Fruit fly (Drosophila melanogaster) Kc167 (cell line): Measurements from ENCODE around the gene CG10587.

ENCODE experiments used
- Myc ChIP-seq: fragments of >200 bp; optimal IDR thresholded peaks from 2 replicates; lab custom pipeline; 2017; ENCODE audit warnings: missing external identifiers
- Sin3A ChIP-seq: fragments of >200 bp; optimal IDR thresholded peaks from 2 replicates; lab custom pipeline; 2018; ENCODE audit warnings: missing external identifiers
- h ChIP-seq: fragments of >200 bp; optimal IDR thresholded peaks from 3 replicates; lab custom pipeline; 2018; ENCODE audit warnings: missing external identifiers
- insv ChIP-seq: fragments of >200 bp; optimal IDR thresholded peaks from 3 replicates; lab custom pipeline; 2018; ENCODE audit warnings: missing external identifiers
- psq ChIP-seq: fragments of >200 bp; optimal IDR thresholded peaks from 2 replicates; lab custom pipeline; 2017; ENCODE audit warnings: missing external identifiers
- ttk ChIP-seq: sonication (Bioruptor generic); optimal IDR thresholded peaks from 2 replicates; lab custom pipeline; 2017; ENCODE audit warnings: missing external identifiers

DNA sequence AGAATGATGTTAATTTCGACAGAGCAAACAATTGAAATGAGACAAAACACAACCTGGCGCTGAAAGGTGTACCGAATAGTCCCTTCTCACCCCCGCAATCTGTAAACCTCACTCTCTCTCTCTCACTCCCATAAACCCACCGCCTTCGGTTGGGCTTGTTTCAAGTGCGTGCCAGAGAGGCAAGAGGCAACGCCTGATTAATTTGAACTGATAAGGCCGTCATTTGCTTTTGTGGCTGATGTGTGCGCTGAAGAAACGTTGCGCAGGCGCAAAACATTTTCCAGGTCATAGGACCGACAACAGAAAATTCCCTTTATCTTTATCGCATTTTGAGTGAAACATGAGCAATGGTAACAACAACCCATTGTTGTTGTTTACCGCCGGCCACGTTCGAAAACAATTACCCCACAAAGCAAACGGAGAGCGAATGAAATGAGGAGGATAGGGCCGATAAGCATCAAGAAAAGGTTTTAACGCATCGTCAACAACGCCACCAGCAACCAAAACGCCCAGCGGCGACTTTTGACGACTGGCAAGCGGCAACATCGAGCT is 40.0 kb downstream of the CG10587 start:
- TF ChIP-seq ttk (no peak), Myc (lab: Kevin White, UChicago) (no peak), h (no peak), Sin3A (no peak), insv (no peak), psq (lab: Kevin White, UChicago) (no peak)
